Fruit fly (Drosophila melanogaster) whole organism, embryonic: ENCODE measurements around the gene Cht2.

Experiments
- BEAF-32 ChIP-seq: fragments of 200-800 bp; sonication (Bioruptor generic); optimal IDR thresholded peaks from 3 replicates; lab custom pipeline; 2017; ENCODE audit warnings: missing biosample characterization, missing genetic modification characterization, mild to moderate bottlenecking, moderate library complexity, missing genetic modification reagents
- CG12391 ChIP-seq: fragments of 200-800 bp; sonication (Bioruptor generic); optimal IDR thresholded peaks from 3 replicates; lab custom pipeline; 2018; ENCODE audit warnings: missing biosample characterization, mild to moderate bottlenecking, missing genetic modification characterization, moderate library complexity
- CG13424 ChIP-seq: fragments of 200-800 bp; sonication (Bioruptor generic); optimal IDR thresholded peaks from 2 replicates; lab custom pipeline; 2019; ENCODE audit warnings: missing biosample characterization, mild to moderate bottlenecking, missing genetic modification characterization, moderate library complexity
- CG14860 ChIP-seq: fragments of 200-800 bp; sonication (Bioruptor generic); IDR thresholded peaks from 3 replicates; pipeline ENCODE4 v1.3.6; 2022; ENCODE audit warnings: missing biosample characterization, missing genetic modification characterization; ENCODE audit not compliant: partially characterized antibody
- CG15514 ChIP-seq: fragments of 200-800 bp; sonication (Bioruptor generic); optimal IDR thresholded peaks from 3 replicates; lab custom pipeline; 2017; ENCODE audit warnings: missing biosample characterization, missing genetic modification characterization, mild to moderate bottlenecking, moderate library complexity, missing genetic modification reagents
- CG1602 ChIP-seq: fragments of 200-800 bp; sonication (Bioruptor generic); optimal IDR thresholded peaks from 3 replicates; lab custom pipeline; 2016; ENCODE audit warnings: missing biosample characterization, missing genetic modification characterization
- CG16779 ChIP-seq: fragments of 200-800 bp; sonication (Bioruptor generic); IDR thresholded peaks from 2 replicates; pipeline ENCODE4 v1.3.6; 2022; ENCODE audit warnings: missing biosample characterization, missing genetic modification characterization
- CG17328 ChIP-seq: fragments of 200-800 bp; sonication (Bioruptor generic); IDR thresholded peaks from 2 replicates; pipeline ENCODE4 v1.3.6; 2022; ENCODE audit warnings: missing biosample characterization, missing genetic modification characterization
- CG17361 ChIP-seq: fragments of 200-800 bp; sonication (Bioruptor generic); IDR thresholded peaks from 3 replicates; pipeline ENCODE4 v1.3.6; 2022; ENCODE audit warnings: missing biosample characterization, missing genetic modification characterization
- CG17568 ChIP-seq: fragments of 200-800 bp; sonication (Bioruptor generic); optimal IDR thresholded peaks from 2 replicates; lab custom pipeline; 2018; ENCODE audit warnings: missing biosample characterization, mild to moderate bottlenecking, missing genetic modification characterization, moderate library complexity
- CG17912 ChIP-seq: fragments of 200-800 bp; sonication (Bioruptor generic); optimal IDR thresholded peaks from 2 replicates; lab custom pipeline; 2018; ENCODE audit warnings: missing biosample characterization, mild to moderate bottlenecking, missing genetic modification characterization
- CG30020 ChIP-seq: fragments of 200-800 bp; optimal IDR thresholded peaks from 2 replicates; lab custom pipeline; 2019; ENCODE audit warnings: missing biosample characterization, mild to moderate bottlenecking, missing genetic modification characterization, moderate library complexity
- CG30403 ChIP-seq: fragments of 200-800 bp; sonication (Bioruptor generic); optimal IDR thresholded peaks from 3 replicates; lab custom pipeline; 2016; ENCODE audit warnings: missing biosample characterization, missing genetic modification characterization
- CG3995 ChIP-seq: fragments of 200-800 bp; sonication (Bioruptor generic); optimal IDR thresholded peaks from 3 replicates; lab custom pipeline; 2016; ENCODE audit warnings: missing biosample characterization, missing genetic modification characterization
- CG7745 ChIP-seq: fragments of 200-800 bp; sonication (Bioruptor generic); optimal IDR thresholded peaks from 2 replicates; lab custom pipeline; 2018; ENCODE audit warnings: missing biosample characterization, mild to moderate bottlenecking, missing genetic modification characterization, moderate library complexity
- CG8388 ChIP-seq: fragments of 200-800 bp; sonication (Bioruptor generic); optimal IDR thresholded peaks from 2 replicates; lab custom pipeline; 2019; ENCODE audit warnings: missing biosample characterization, mild to moderate bottlenecking, missing genetic modification characterization, moderate library complexity
- CG8924 ChIP-seq: fragments of 200-800 bp; optimal IDR thresholded peaks from 3 replicates; lab custom pipeline; 2019; ENCODE audit warnings: missing biosample characterization, mild to moderate bottlenecking, missing genetic modification characterization, moderate library complexity
- CG9609 ChIP-seq: fragments of 200-800 bp; sonication (Bioruptor generic); optimal IDR thresholded peaks from 3 replicates; lab custom pipeline; 2016; ENCODE audit warnings: missing biosample characterization, missing genetic modification characterization
- CHES-1-like ChIP-seq: fragments of 200-800 bp; sonication (Bioruptor generic); optimal IDR thresholded peaks from 2 replicates; lab custom pipeline; 2016; ENCODE audit warnings: missing biosample characterization, missing genetic modification characterization
- Camta ChIP-seq: fragments of 200-800 bp; sonication (Bioruptor generic); optimal IDR thresholded peaks from 2 replicates; lab custom pipeline; 2016; ENCODE audit warnings: missing biosample characterization, missing genetic modification characterization
- Doc2 ChIP-seq: fragments of 200-800 bp; sonication (Bioruptor generic); IDR thresholded peaks from 2 replicates; pipeline ENCODE4 v1.3.6; 2022; ENCODE audit warnings: missing biosample characterization, missing genetic modification characterization
- Dp ChIP-seq: fragments of 200-800 bp; sonication (Bioruptor generic); optimal IDR thresholded peaks from 2 replicates; lab custom pipeline; 2018; ENCODE audit warnings: missing biosample characterization, mild to moderate bottlenecking, missing genetic modification characterization, moderate library complexity
- Ets97D ChIP-seq: fragments of 200-800 bp; sonication (Bioruptor generic); optimal IDR thresholded peaks from 3 replicates; lab custom pipeline; 2016; ENCODE audit warnings: missing biosample characterization, missing genetic modification characterization
- HLH54F ChIP-seq: fragments of 200-800 bp; sonication (Bioruptor generic); optimal IDR thresholded peaks from 3 replicates; lab custom pipeline; 2016; ENCODE audit warnings: missing biosample characterization, missing genetic modification characterization
- HmgZ ChIP-seq: fragments of 200-800 bp; sonication (Bioruptor generic); optimal IDR thresholded peaks from 2 replicates; lab custom pipeline; 2018; ENCODE audit warnings: missing biosample characterization, mild to moderate bottlenecking, missing genetic modification characterization
- NC2β ChIP-seq: fragments of 200-800 bp; sonication (Bioruptor generic); optimal IDR thresholded peaks from 2 replicates; lab custom pipeline; 2016; ENCODE audit warnings: missing biosample characterization, missing genetic modification characterization
- Xrp1 ChIP-seq: fragments of 200-800 bp; sonication (Bioruptor generic); IDR thresholded peaks from 2 replicates; pipeline ENCODE4 v1.3.6; 2022; ENCODE audit warnings: missing biosample characterization, missing genetic modification characterization
- cad ChIP-seq: fragments of >200 bp; optimal IDR thresholded peaks from 2 replicates; lab custom pipeline; 2017; ENCODE audit warnings: missing biosample characterization, missing genetic modification characterization
- danr ChIP-seq: fragments of 200-800 bp; sonication (Bioruptor generic); IDR thresholded peaks from 2 replicates; pipeline ENCODE4 v1.3.6; 2022; ENCODE audit warnings: missing biosample characterization, missing genetic modification characterization
- dm ChIP-seq: fragments of 200-800 bp; sonication (Bioruptor generic); optimal IDR thresholded peaks from 3 replicates; lab custom pipeline; 2016; ENCODE audit warnings: missing biosample characterization, missing genetic modification characterization
- dmrt11E ChIP-seq: fragments of 200-800 bp; sonication (Bioruptor generic); optimal IDR thresholded peaks from 3 replicates; lab custom pipeline; 2018; ENCODE audit warnings: missing biosample characterization, mild to moderate bottlenecking, missing genetic modification characterization, moderate library complexity
- dpn ChIP-seq, 2 experiments: fragments of 200-800 bp; sonication (Bioruptor generic); optimal IDR thresholded peaks; 3 replicates each; lab custom pipeline; 2016; ENCODE audit warnings: missing biosample characterization in 2 of 2, missing genetic modification characterization in 2 of 2
- exex ChIP-seq: fragments of 200-800 bp; sonication (Bioruptor generic); optimal IDR thresholded peaks from 4 replicates; lab custom pipeline; 2018; ENCODE audit warnings: missing biosample characterization, mild to moderate bottlenecking, missing genetic modification characterization, moderate library complexity
- gfzf ChIP-seq: fragments of 200-800 bp; sonication (Bioruptor generic); optimal IDR thresholded peaks from 2 replicates; lab custom pipeline; 2016; ENCODE audit warnings: missing biosample characterization, mild to moderate bottlenecking, missing genetic modification characterization, moderate library complexity
- grau ChIP-seq: fragments of 200-800 bp; optimal IDR thresholded peaks from 3 replicates; lab custom pipeline; 2019; ENCODE audit warnings: missing biosample characterization, mild to moderate bottlenecking, missing genetic modification characterization, moderate library complexity
- her ChIP-seq: fragments of 200-800 bp; sonication (Bioruptor generic); optimal IDR thresholded peaks from 2 replicates; lab custom pipeline; 2016; ENCODE audit warnings: missing biosample characterization, missing genetic modification characterization
- kay ChIP-seq: fragments of 200-800 bp; sonication (Bioruptor generic); optimal IDR thresholded peaks from 2 replicates; lab custom pipeline; 2016; ENCODE audit warnings: missing biosample characterization, missing genetic modification characterization
- lab ChIP-seq: fragments of 200-800 bp; sonication (Bioruptor generic); optimal IDR thresholded peaks from 3 replicates; lab custom pipeline; 2017; ENCODE audit warnings: missing biosample characterization, missing genetic modification characterization, mild to moderate bottlenecking, moderate library complexity, missing genetic modification reagents
- lilli ChIP-seq: fragments of 200-800 bp; sonication (Bioruptor generic); optimal IDR thresholded peaks from 3 replicates; lab custom pipeline; 2016; ENCODE audit warnings: missing biosample characterization, missing genetic modification characterization
- lola ChIP-seq, 3 experiments: fragments of >200 bp in 2 of 3; fragments of 200-800 bp in 1 of 3; sonication (Bioruptor generic) in 1 of 3; optimal IDR thresholded peaks; 2 replicates each; lab custom pipeline; 2017 to 2019; ENCODE audit warnings: missing biosample characterization in 3 of 3, missing genetic modification characterization in 3 of 3, mild to moderate bottlenecking in 1 of 3, moderate library complexity in 1 of 3
- nerfin-2 ChIP-seq: fragments of 200-800 bp; sonication (Bioruptor generic); IDR thresholded peaks from 2 replicates; pipeline ENCODE4 v1.3.6; 2022; ENCODE audit warnings: missing biosample characterization, missing genetic modification characterization; ENCODE audit not compliant: partially characterized antibody
- peb ChIP-seq: fragments of 200-800 bp; sonication (Bioruptor generic); IDR thresholded peaks from 2 replicates; pipeline ENCODE4 v1.3.6; 2022; ENCODE audit warnings: missing biosample characterization, missing genetic modification characterization
- psq ChIP-seq: fragments of 200-800 bp; sonication (Bioruptor generic); optimal IDR thresholded peaks from 2 replicates; lab custom pipeline; 2017; ENCODE audit warnings: missing biosample characterization, missing genetic modification characterization
- pzg ChIP-seq: fragments of 200-800 bp; sonication (Bioruptor generic); optimal IDR thresholded peaks from 3 replicates; lab custom pipeline; 2018; ENCODE audit warnings: missing biosample characterization, mild to moderate bottlenecking, missing genetic modification characterization, moderate library complexity
- row ChIP-seq: fragments of 200-800 bp; sonication (Bioruptor generic); IDR thresholded peaks from 3 replicates; pipeline ENCODE4 v1.3.6; 2022; ENCODE audit warnings: missing biosample characterization, missing genetic modification characterization
- stwl ChIP-seq: fragments of 200-800 bp; sonication (Bioruptor generic); optimal IDR thresholded peaks from 3 replicates; lab custom pipeline; 2018; ENCODE audit warnings: missing biosample characterization, mild to moderate bottlenecking, missing genetic modification characterization, moderate library complexity
- tna ChIP-seq: fragments of 200-800 bp; sonication (Bioruptor generic); IDR thresholded peaks from 2 replicates; pipeline ENCODE4 v1.3.6; 2022; ENCODE audit warnings: missing biosample characterization, missing genetic modification characterization; ENCODE audit not compliant: partially characterized antibody
- trem ChIP-seq: fragments of 200-800 bp; optimal IDR thresholded peaks from 3 replicates; lab custom pipeline; 2019; ENCODE audit warnings: missing biosample characterization, mild to moderate bottlenecking, missing genetic modification characterization, moderate library complexity
- wor ChIP-seq: fragments of 200-800 bp; sonication (Bioruptor generic); IDR thresholded peaks from 2 replicates; pipeline ENCODE4 v1.3.6; 2022; ENCODE audit warnings: missing biosample characterization, missing genetic modification characterization
- zen ChIP-seq: fragments of 200-800 bp; sonication (Bioruptor generic); optimal IDR thresholded peaks from 3 replicates; lab custom pipeline; 2018; ENCODE audit warnings: missing biosample characterization, mild to moderate bottlenecking, missing genetic modification characterization, moderate library complexity

Gene Cht2

DNA sequence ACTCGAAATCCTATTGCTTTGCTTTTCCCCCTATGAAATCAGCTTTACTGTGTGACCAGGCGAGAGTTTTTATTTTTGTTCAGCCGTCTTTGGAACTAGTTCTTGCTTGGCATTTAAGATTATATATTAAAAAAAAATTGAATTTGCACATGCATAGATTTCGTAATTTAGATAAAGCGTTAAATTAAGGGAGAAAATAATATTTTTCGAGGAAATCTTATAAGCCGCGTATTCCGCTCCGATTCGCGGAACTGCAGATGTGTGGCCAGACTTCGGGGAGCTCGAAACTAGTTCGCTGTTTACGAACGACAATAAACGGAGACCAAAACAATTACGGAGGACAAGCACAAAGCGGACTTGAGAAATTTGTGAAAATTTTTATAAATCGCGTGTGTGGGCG lies 47.1 kb upstream of the Cht2 start, which contains the start of the genes JTBR and CG42676 (continued):
- TF ChIP-seq danr (GFP tag; lab: Robert Waterston, UW): no peak
- no peak for TF ChIP-seq lab (GFP tag; lab: Kevin White, UChicago)
- peak; percentile 36 for TF ChIP-seq exex (tag; lab: Kevin White, UChicago)
- peak in 1 of 3 experiments; percentile 35 for TF ChIP-seq lola (GFP tag; optimal IDR thresholded peaks at IDR 0.05; lab: Kevin White, UChicago)
- peak; percentile 28 for TF ChIP-seq HmgZ (tag; lab: Kevin White, UChicago)
- TF ChIP-seq CG9609 (GFP tag; lab: Kevin White, UChicago): no peak
- no peak for TF ChIP-seq Camta (GFP tag; lab: Kevin White, UChicago)
- no peak; the same call in 2 of the 3 replicates for TF ChIP-seq CG17361
- no peak for TF ChIP-seq CG8388 (GFP tag; lab: Kevin White, UChicago)
- no peak for TF ChIP-seq CG1602 (GFP tag; lab: Kevin White, UChicago)
- peak; percentile 51 for TF ChIP-seq cad (GFP tag; lab: Kevin White, UChicago)
- TF ChIP-seq dm: peak; percentile 29
- TF ChIP-seq dmrt11E (tag; lab: Kevin White, UChicago): peak; percentile 3
- peak; percentile 14 for TF ChIP-seq zen (tag; lab: Kevin White, UChicago)
- peak; percentile 25 for TF ChIP-seq CG13424 (tag; lab: Kevin White, UChicago)
- TF ChIP-seq gfzf: peak; percentile 73
- no peak for TF ChIP-seq HLH54F
- TF ChIP-seq psq (GFP tag; lab: Kevin White, UChicago): peak; percentile 99
- no peak for TF ChIP-seq wor (GFP tag; lab: Robert Waterston, UW)
- TF ChIP-seq row (GFP tag; lab: Robert Waterston, UW): peak; percentile 87
- TF ChIP-seq stwl (tag; lab: Kevin White, UChicago): peak; percentile 75
- TF ChIP-seq CG17912 (GFP tag; lab: Kevin White, UChicago): no peak
- TF ChIP-seq kay: no peak
- TF ChIP-seq CHES-1-like (GFP tag; lab: Kevin White, UChicago): peak; percentile 53
- peak; percentile 67 for TF ChIP-seq CG12391 (tag; lab: Kevin White, UChicago)
- no peak for TF ChIP-seq Xrp1 (GFP tag; lab: Robert Waterston, UW)
- peak in 1 of 2 experiments; percentile 30 for TF ChIP-seq dpn (GFP tag; optimal IDR thresholded peaks at IDR 0.05; lab: Kevin White, UChicago)
- TF ChIP-seq CG17568 (GFP tag; lab: Kevin White, UChicago): no peak
- peak; percentile 23 for TF ChIP-seq lilli (GFP tag; lab: Kevin White, UChicago)
- no peak for TF ChIP-seq tna (GFP tag; lab: Robert Waterston, UW)
- TF ChIP-seq peb (GFP tag; lab: Robert Waterston, UW): no peak
- TF ChIP-seq pzg (GFP tag; lab: Kevin White, UChicago): peak; percentile 65
- TF ChIP-seq trem (tag; lab: Kevin White, UChicago): peak; percentile 61
- peak; percentile 34 for TF ChIP-seq BEAF-32 (GFP tag; lab: Kevin White, UChicago)
- TF ChIP-seq CG30020 (tag; lab: Kevin White, UChicago): peak; percentile 25
- TF ChIP-seq nerfin-2 (GFP tag; lab: Robert Waterston, UW): no peak
- TF ChIP-seq CG8924: no peak
- peak; percentile 8 for TF ChIP-seq CG30403 (GFP tag; lab: Kevin White, UChicago)
- peak; percentile 2 for TF ChIP-seq CG3995 (GFP tag; lab: Kevin White, UChicago)
- TF ChIP-seq Doc2 (GFP tag; lab: Robert Waterston, UW): no peak
- TF ChIP-seq CG7745: no peak
- TF ChIP-seq grau (tag; lab: Kevin White, UChicago): peak; percentile 29
- no peak for TF ChIP-seq CG16779 (GFP tag; lab: Robert Waterston, UW)
- peak; percentile 31 for TF ChIP-seq Ets97D
- TF ChIP-seq CG17328: no peak
- 0 out of 3 replicates have a peak, but pooled peaks have one; percentile 7 for TF ChIP-seq CG14860 (GFP tag; lab: Robert Waterston, UW)
- no peak for TF ChIP-seq her (GFP tag; lab: Kevin White, UChicago)
- TF ChIP-seq CG15514: peak; percentile 100
- peak; percentile 16 for TF ChIP-seq NC2β (GFP tag; lab: Kevin White, UChicago)
- TF ChIP-seq Dp: peak; percentile 27
